Worm (Caenorhabditis elegans) whole organism, young adult: ENCODE data around the gene C46H3.1.
A peak's percentile ranks its signal among the peaks of the same experiment; 100 is the strongest.

Source experiments
- akir-1 ChIP-seq: fragments of 200-800 bp; sonication (Bioruptor generic); optimal IDR thresholded peaks from 2 replicates; lab custom pipeline; 2018; ENCODE audit warnings: mild to moderate bottlenecking, missing genetic modification characterization, moderate library complexity, missing compliant biosample characterization
- cebp-2 ChIP-seq: fragments of 200-800 bp; sonication (Bioruptor generic); IDR thresholded peaks from 2 replicates; pipeline ENCODE4 v1.3.6; 2022; ENCODE audit warnings: missing genetic modification characterization, missing compliant biosample characterization
- ceh-100 ChIP-seq: fragments of 200-800 bp; sonication (Bioruptor generic); IDR thresholded peaks from 2 replicates; pipeline ENCODE4 v1.3.6; 2022; ENCODE audit warnings: missing genetic modification reagents, missing genetic modification characterization, missing compliant biosample characterization
- egl-44 ChIP-seq: fragments of 200-800 bp; sonication (Bioruptor generic); IDR thresholded peaks from 2 replicates; pipeline ENCODE4 v1.3.6; 2022; ENCODE audit warnings: missing genetic modification reagents, missing genetic modification characterization, missing compliant biosample characterization
- him-1 ChIP-seq: sonication (generic microtip); optimal IDR thresholded peaks from 2 replicates; lab custom pipeline; 2016; ENCODE audit warnings: missing genotype, missing genetic modification reagents, missing genetic modification characterization, missing compliant biosample characterization
- ztf-26 ChIP-seq: sonication (generic microtip); optimal IDR thresholded peaks from 2 replicates; lab custom pipeline; 2017; ENCODE audit warnings: missing genetic modification characterization, missing compliant biosample characterization

The C46H3.1 gene

DNA sequence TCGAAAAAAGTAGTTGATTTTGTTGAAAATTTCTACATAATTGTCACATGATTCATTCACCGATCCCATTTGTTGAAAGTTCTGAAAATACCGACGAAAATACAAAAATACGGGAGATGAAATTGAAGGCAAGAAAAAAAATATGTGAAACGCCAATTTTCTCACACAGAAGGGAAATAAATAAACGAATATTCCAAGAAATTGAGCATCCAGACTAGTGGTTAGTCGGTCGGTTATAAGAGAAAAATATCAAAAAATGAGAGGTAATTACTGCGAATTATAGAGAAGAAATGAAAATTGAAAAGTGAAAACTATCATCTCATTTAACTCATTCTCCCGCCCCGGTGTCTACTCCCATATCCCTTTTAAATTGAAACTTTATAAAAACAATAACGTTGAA, 46.4 kb downstream of the C46H3.1 start, which contains the start of gene npr-11:
Gene npr-11 (minus strand): TSS at position 101 of the 400 bp plus-strand sequence.
- TF ChIP-seq him-1 (tag; lab: Kevin White, UChicago) = no peak
- TF ChIP-seq ztf-26 = no peak
- TF ChIP-seq ceh-100 = no peak

DNA sequence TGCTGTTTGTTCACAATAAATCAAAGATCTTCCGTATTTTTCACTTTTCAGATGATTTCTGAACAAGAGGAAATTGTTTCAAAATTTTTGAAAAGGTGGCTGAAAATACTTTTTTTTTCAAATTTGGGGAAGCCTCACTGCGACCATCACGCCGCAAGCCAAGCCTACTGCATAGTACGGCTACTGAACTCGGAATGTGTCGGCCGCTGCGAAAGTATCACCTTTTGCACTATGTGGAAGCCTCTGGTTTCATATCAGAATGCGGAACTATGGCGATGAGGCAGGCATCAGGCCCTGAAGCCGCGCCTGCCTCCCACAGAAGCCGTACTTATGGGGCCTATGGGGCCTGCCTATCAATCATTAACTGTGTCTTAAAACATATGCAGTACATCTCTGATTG, 48.5 kb downstream of the C46H3.1 start:
- TF ChIP-seq akir-1 (GFP tag; lab: Kevin White, UChicago) (no peak), egl-44 (GFP tag; lab: Robert Waterston, UW) (no peak), cebp-2 (GFP tag; lab: Robert Waterston, UW) (0 out of 2 replicates have a peak, but pooled peaks have one; percentile 37)
